Worm (Caenorhabditis elegans) whole organism, midembryonic: ENCODE data around the gene F36A4.5.

ENCODE experiments used
- T22C8.4 ChIP-seq: fragments of 200-800 bp; sonication (Bioruptor generic); IDR thresholded peaks from 2 replicates; pipeline ENCODE4 v1.3.6; 2022; ENCODE audit warnings: missing genetic modification characterization, missing compliant biosample characterization
- cog-1 ChIP-seq: sonication (generic microtip); optimal IDR thresholded peaks from 2 replicates; lab custom pipeline; 2016; ENCODE audit warnings: missing genetic modification characterization, missing compliant biosample characterization
- flt-1 ChIP-seq: fragments of 200-800 bp; sonication (Bioruptor generic); IDR thresholded peaks from 2 replicates; pipeline ENCODE4 v1.3.6; 2022; ENCODE audit warnings: missing genetic modification characterization, missing compliant biosample characterization
- klf-2 ChIP-seq: fragments of 200-800 bp; sonication (Bioruptor generic); conservative IDR thresholded peaks from 2 replicates; pipeline ENCODE4 v1.3.6; 2022; ENCODE audit warnings: missing genetic modification reagents, missing genetic modification characterization, missing compliant biosample characterization
- med-1 ChIP-seq: sonication (generic microtip); optimal IDR thresholded peaks from 2 replicates; lab custom pipeline; 2017; ENCODE audit warnings: missing genetic modification characterization, mild to moderate bottlenecking, missing compliant biosample characterization, antibody characterized with exemption, missing genetic modification reagents; ENCODE audit not compliant: insufficient read depth
- ref-1 ChIP-seq: fragments of 200-800 bp; sonication (Bioruptor generic); conservative IDR thresholded peaks from 2 replicates; pipeline ENCODE4 v1.3.6; 2022; ENCODE audit warnings: missing genetic modification reagents, missing genetic modification characterization, missing compliant biosample characterization
- tab-1 ChIP-seq: fragments of 200-800 bp; sonication (Bioruptor generic); IDR thresholded peaks from 2 replicates; pipeline ENCODE4 v1.3.6; 2022; ENCODE audit warnings: missing genetic modification characterization, missing compliant biosample characterization
- ztf-23 ChIP-seq: fragments of 200-800 bp; sonication (Bioruptor generic); IDR thresholded peaks from 2 replicates; pipeline ENCODE4 v1.3.6; 2022; ENCODE audit warnings: missing genetic modification reagents, missing genetic modification characterization, missing compliant biosample characterization
- ztf-29 ChIP-seq: fragments of 200-800 bp; sonication (Bioruptor generic); IDR thresholded peaks from 2 replicates; pipeline ENCODE4 v1.3.6; 2022; ENCODE audit warnings: missing genetic modification reagents, missing genetic modification characterization, missing compliant biosample characterization

DNA sequence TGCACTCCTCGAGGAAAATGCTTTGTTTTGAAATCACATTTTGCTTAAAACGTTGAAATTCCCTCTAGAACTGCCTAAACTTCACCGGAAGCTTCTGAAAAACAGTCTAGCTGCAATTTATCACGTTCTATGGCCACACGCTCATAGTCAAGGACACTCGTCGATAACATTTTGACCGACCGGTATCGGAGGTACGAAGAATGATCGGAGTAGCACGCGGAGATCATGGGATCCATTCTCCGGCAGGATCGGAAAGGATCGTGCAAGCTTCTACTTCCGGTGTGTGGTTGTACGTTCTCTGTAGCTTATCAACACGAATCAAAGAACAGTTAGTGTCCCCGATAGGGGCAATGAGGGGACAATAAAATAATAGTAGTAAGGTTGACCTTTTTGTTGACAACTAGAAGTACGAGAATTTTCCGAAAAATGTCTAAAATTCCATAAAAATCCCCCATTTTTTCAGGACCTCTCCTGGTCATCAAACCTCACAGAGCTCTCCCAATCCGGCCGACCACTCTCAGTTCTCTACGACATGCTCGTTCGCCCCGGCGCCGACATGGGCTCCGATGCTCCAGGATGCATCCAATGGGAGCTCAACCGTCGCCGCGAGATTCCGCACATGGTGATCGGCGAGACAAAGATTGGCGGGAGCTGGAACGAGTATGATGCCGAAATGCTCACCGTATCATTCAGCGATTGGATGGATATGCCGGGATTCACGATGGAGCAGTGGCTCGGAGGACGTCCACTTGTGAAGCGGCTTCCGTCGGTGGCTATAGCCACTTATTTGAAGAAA is 49.0 kb upstream of the F36A4.5 start:
- TF ChIP-seq cog-1 (tag; lab: Kevin White, UChicago) (no peak), flt-1 (no peak), T22C8.4 (no peak), klf-2 (GFP tag; lab: Robert Waterston, UW) (no peak), ztf-23 (GFP tag; lab: Robert Waterston, UW) (no peak), ref-1 (no peak), tab-1 (no peak), med-1 (no peak), ztf-29 (GFP tag; lab: Robert Waterston, UW) (no peak)
